Worm (Caenorhabditis elegans) whole organism, mixed stage, embryonic: ENCODE measurements around the gene zyg-11.

Experiments
- M03D4.4 ChIP-seq: sonication (generic microtip); optimal IDR thresholded peaks from 2 replicates; lab custom pipeline; 2017; ENCODE audit warnings: mild to moderate bottlenecking, missing genetic modification characterization, missing compliant biosample characterization
- bed-3 ChIP-seq: fragments of 200-800 bp; sonication (Bioruptor generic); optimal IDR thresholded peaks from 3 replicates; lab custom pipeline; 2018; ENCODE audit warnings: mild to moderate bottlenecking, missing genetic modification characterization, moderate library complexity, missing compliant biosample characterization
- blmp-1 ChIP-seq: fragments of 150-350 bp; optimal IDR thresholded peaks from 2 replicates; lab custom pipeline; 2014; ENCODE audit warnings: missing biosample characterization, missing genetic modification characterization
- ceh-39 ChIP-seq: fragments of 150-350 bp; optimal IDR thresholded peaks from 2 replicates; lab custom pipeline; 2014; ENCODE audit warnings: missing biosample characterization, missing genetic modification characterization
- ceh-43 ChIP-seq: fragments of 200-800 bp; sonication (Bioruptor generic); optimal IDR thresholded peaks from 2 replicates; lab custom pipeline; 2018; ENCODE audit warnings: mild to moderate bottlenecking, missing genetic modification characterization, moderate library complexity, missing compliant biosample characterization
- ceh-83 ChIP-seq: fragments of 200-800 bp; sonication (Bioruptor generic); optimal IDR thresholded peaks from 2 replicates; lab custom pipeline; 2018; ENCODE audit warnings: mild to moderate bottlenecking, missing genetic modification characterization, missing compliant biosample characterization
- ces-1 ChIP-seq: fragments of 150-350 bp; optimal IDR thresholded peaks from 2 replicates; lab custom pipeline; 2014; ENCODE audit warnings: missing biosample characterization, missing genetic modification reagents, missing genetic modification characterization
- cnd-1 ChIP-seq: fragments of 200-800 bp; sonication (Bioruptor generic); optimal IDR thresholded peaks from 2 replicates; lab custom pipeline; 2018; ENCODE audit warnings: mild to moderate bottlenecking, missing genetic modification characterization, missing compliant biosample characterization
- drap-1 ChIP-seq: fragments of 200-800 bp; sonication (Bioruptor generic); optimal IDR thresholded peaks from 3 replicates; lab custom pipeline; 2018; ENCODE audit warnings: mild to moderate bottlenecking, missing genetic modification characterization, missing compliant biosample characterization
- elt-1 ChIP-seq: sonication (generic microtip); optimal IDR thresholded peaks from 2 replicates; lab custom pipeline; 2017; ENCODE audit warnings: missing genetic modification characterization, mild to moderate bottlenecking, missing compliant biosample characterization, antibody characterized with exemption, moderate library complexity, borderline replicate concordance; ENCODE audit not compliant: insufficient read depth
- elt-3 ChIP-seq: fragments of 150-350 bp; optimal IDR thresholded peaks from 2 replicates; lab custom pipeline; 2014; ENCODE audit warnings: missing biosample characterization, missing genetic modification characterization
- flh-1 ChIP-seq: fragments of 200-800 bp; sonication (Bioruptor generic); optimal IDR thresholded peaks from 2 replicates; lab custom pipeline; 2018; ENCODE audit warnings: mild to moderate bottlenecking, missing genetic modification characterization, moderate library complexity, missing compliant biosample characterization
- ham-2 ChIP-seq: fragments of 200-800 bp; sonication (Bioruptor generic); optimal IDR thresholded peaks from 2 replicates; lab custom pipeline; 2018; ENCODE audit warnings: mild to moderate bottlenecking, missing genetic modification characterization, missing compliant biosample characterization
- hlh-1 ChIP-seq: fragments of 150-350 bp; optimal IDR thresholded peaks from 2 replicates; lab custom pipeline; 2014; ENCODE audit warnings: missing biosample characterization, missing genetic modification reagents, missing genetic modification characterization
- lin-13 ChIP-seq: fragments of 150-350 bp; optimal IDR thresholded peaks from 2 replicates; lab custom pipeline; 2014; ENCODE audit warnings: missing biosample characterization, missing genetic modification characterization
- lin-32 ChIP-seq: fragments of 200-800 bp; sonication (Bioruptor generic); optimal IDR thresholded peaks from 2 replicates; lab custom pipeline; 2018; ENCODE audit warnings: mild to moderate bottlenecking, missing genetic modification characterization, missing compliant biosample characterization
- lsy-2 ChIP-seq: fragments of 150-350 bp; optimal IDR thresholded peaks from 2 replicates; lab custom pipeline; 2014; ENCODE audit warnings: missing biosample characterization, missing genetic modification characterization
- mab-5 ChIP-seq: fragments of 150-350 bp; optimal IDR thresholded peaks from 2 replicates; lab custom pipeline; 2014; ENCODE audit warnings: missing biosample characterization, missing genetic modification characterization
- mep-1 ChIP-seq: fragments of 150-350 bp; optimal IDR thresholded peaks from 2 replicates; lab custom pipeline; 2017; ENCODE audit warnings: missing biosample characterization, missing genetic modification reagents, missing genetic modification characterization, inconsistent platforms
- mls-2 ChIP-seq: sonication (generic microtip); optimal IDR thresholded peaks from 2 replicates; lab custom pipeline; 2016; ENCODE audit warnings: mild to moderate bottlenecking, missing genetic modification characterization, moderate library complexity, missing compliant biosample characterization
- nhr-12 ChIP-seq: fragments of 150-350 bp; optimal IDR thresholded peaks from 2 replicates; lab custom pipeline; 2014; ENCODE audit warnings: missing biosample characterization, missing genetic modification characterization
- nhr-2 ChIP-seq: fragments of 150-350 bp; optimal IDR thresholded peaks from 2 replicates; lab custom pipeline; 2014; ENCODE audit warnings: missing biosample characterization, missing genetic modification characterization
- nhr-237 ChIP-seq: fragments of 150-350 bp; optimal IDR thresholded peaks from 2 replicates; lab custom pipeline; 2014; ENCODE audit warnings: missing biosample characterization, missing genetic modification characterization
- nhr-28 ChIP-seq: fragments of 150-350 bp; optimal IDR thresholded peaks from 2 replicates; lab custom pipeline; 2014; ENCODE audit warnings: missing biosample characterization, missing genetic modification characterization
- nhr-76 ChIP-seq: sonication (generic microtip); optimal IDR thresholded peaks from 2 replicates; lab custom pipeline; 2017; ENCODE audit warnings: missing biosample characterization, missing genetic modification characterization
- pha-4 ChIP-seq: fragments of 150-350 bp; optimal IDR thresholded peaks from 2 replicates; lab custom pipeline; 2018; ENCODE audit warnings: missing biosample characterization, missing genetic modification reagents, missing genetic modification characterization
- sem-2 ChIP-seq: fragments of 200-800 bp; sonication (Bioruptor generic); optimal IDR thresholded peaks from 2 replicates; lab custom pipeline; 2018; ENCODE audit warnings: mild to moderate bottlenecking, missing genetic modification characterization, missing compliant biosample characterization
- snpc-4 ChIP-seq: fragments of 150-350 bp; optimal IDR thresholded peaks from 2 replicates; lab custom pipeline; 2014; ENCODE audit warnings: missing biosample characterization, missing genetic modification characterization
- sptf-1 ChIP-seq: sonication (generic microtip); optimal IDR thresholded peaks from 2 replicates; lab custom pipeline; 2017; ENCODE audit warnings: mild to moderate bottlenecking, missing genetic modification characterization, moderate library complexity, missing compliant biosample characterization
- tbx-8 ChIP-seq: fragments of 200-800 bp; sonication (Bioruptor generic); optimal IDR thresholded peaks from 2 replicates; lab custom pipeline; 2018; ENCODE audit warnings: mild to moderate bottlenecking, missing genetic modification characterization, moderate library complexity, missing compliant biosample characterization
- unc-120 ChIP-seq: sonication (generic microtip); optimal IDR thresholded peaks from 2 replicates; lab custom pipeline; 2017; ENCODE audit warnings: missing genetic modification characterization, missing compliant biosample characterization; ENCODE audit not compliant: poor library complexity, severe bottlenecking
- unc-39 ChIP-seq: fragments of 150-350 bp; optimal IDR thresholded peaks from 2 replicates; lab custom pipeline; 2014; ENCODE audit warnings: missing biosample characterization, missing genetic modification characterization
- unc-62 ChIP-seq: fragments of 150-350 bp; optimal IDR thresholded peaks from 2 replicates; lab custom pipeline; 2014; ENCODE audit warnings: missing biosample characterization, missing genetic modification reagents, missing genetic modification characterization
- zip-8 ChIP-seq: fragments of 150-350 bp; optimal IDR thresholded peaks from 2 replicates; lab custom pipeline; 2014; ENCODE audit warnings: missing biosample characterization, missing genetic modification characterization
- ztf-11 ChIP-seq: fragments of 150-350 bp; optimal IDR thresholded peaks from 2 replicates; lab custom pipeline; 2014; ENCODE audit warnings: missing biosample characterization, missing genetic modification characterization

The zyg-11 gene

ce11 chrII:8016761-8017160 lies 719 bp upstream of the zyg-11 start:
- no peak for TF ChIP-seq M03D4.4
- TF ChIP-seq zip-8, result peak; percentile 2

ce11 chrII:8020580-8021044 lies 3.1 kb downstream of the zyg-11 start:
- TF ChIP-seq nhr-76 (no peak), bed-3 (GFP tag; lab: Kevin White, UChicago) (no peak), ces-1 (GFP tag; lab: Kevin White, UChicago) (no peak), unc-120 (tag; lab: Kevin White, UChicago) (no peak), mls-2 (tag; lab: Kevin White, UChicago) (no peak), zip-8 (no peak), ceh-43 (no peak), hlh-1 (tag; lab: Kevin White, UChicago) (no peak)

- no peak for TF ChIP-seq blmp-1 (tag; lab: Kevin White, UChicago)
Observed at ce11 chrII:8022461-8022860, 5.0 kb downstream of the zyg-11 start, which contains the start of gene hda-2. Gene hda-2, minus strand, starts transcription at chrII:8022561.

- no peak for TF ChIP-seq M03D4.4
- no peak for TF ChIP-seq ceh-43
- TF ChIP-seq mab-5 (tag; lab: Kevin White, UChicago), result no peak
- TF ChIP-seq sem-2 (GFP tag; lab: Kevin White, UChicago), result no peak
- TF ChIP-seq flh-1, result no peak
- no peak for TF ChIP-seq elt-1
- TF ChIP-seq unc-39 (tag; lab: Kevin White, UChicago), result no peak
Observed at ce11 chrII:8027663-8028062, 10.2 kb downstream of the zyg-11 start, which contains the start of gene swsn-7. Gene swsn-7, minus strand, starts transcription at chrII:8027763.

ce11 chrII:8028246-8028694 lies 10.8 kb downstream of the zyg-11 start:
- peak; percentile 60 for TF ChIP-seq lin-32 (GFP tag; lab: Kevin White, UChicago)
- TF ChIP-seq nhr-2, result no peak
- TF ChIP-seq sptf-1 (tag; lab: Kevin White, UChicago), result peak; percentile 74
- no peak for TF ChIP-seq mab-5 (tag; lab: Kevin White, UChicago)
- TF ChIP-seq elt-1, result peak; percentile 33
- no peak for TF ChIP-seq elt-3 (tag; lab: Kevin White, UChicago)
- no peak for TF ChIP-seq ceh-83 (GFP tag; lab: Kevin White, UChicago)
- TF ChIP-seq nhr-76, result no peak
- TF ChIP-seq hlh-1 (tag; lab: Kevin White, UChicago), result peak; percentile 75
- TF ChIP-seq mls-2 (tag; lab: Kevin White, UChicago), result peak; percentile 75
- TF ChIP-seq ham-2 (GFP tag; lab: Kevin White, UChicago), result peak; percentile 91
- TF ChIP-seq unc-62, result peak; percentile 79
- TF ChIP-seq unc-39 (tag; lab: Kevin White, UChicago), result no peak
- peak; percentile 30 for TF ChIP-seq flh-1
- peak; percentile 61 for TF ChIP-seq cnd-1 (tag; lab: Kevin White, UChicago)
- TF ChIP-seq nhr-28 (tag; lab: Kevin White, UChicago), result no peak
- no peak for TF ChIP-seq nhr-12 (tag; lab: Kevin White, UChicago)
- TF ChIP-seq pha-4 (tag; lab: Kevin White, UChicago), result peak; percentile 85
- no peak for TF ChIP-seq bed-3 (GFP tag; lab: Kevin White, UChicago)
- TF ChIP-seq nhr-237, result no peak
- TF ChIP-seq ceh-43, result no peak
- TF ChIP-seq lsy-2 (tag; lab: Kevin White, UChicago), result peak; percentile 50
- peak; percentile 57 for TF ChIP-seq tbx-8 (GFP tag; lab: Kevin White, UChicago)
- TF ChIP-seq zip-8, result no peak
- TF ChIP-seq ztf-11 (tag; lab: Kevin White, UChicago), result peak; percentile 28
- TF ChIP-seq unc-120 (tag; lab: Kevin White, UChicago), result peak; percentile 80
- peak; percentile 70 for TF ChIP-seq M03D4.4
- no peak for TF ChIP-seq snpc-4 (tag; lab: Kevin White, UChicago)
- TF ChIP-seq ceh-39 (tag; lab: Kevin White, UChicago), result no peak
- peak; percentile 25 for TF ChIP-seq mep-1
- peak; percentile 31 for TF ChIP-seq ces-1 (GFP tag; lab: Kevin White, UChicago)
- no peak for TF ChIP-seq blmp-1 (tag; lab: Kevin White, UChicago)
- TF ChIP-seq lin-13 (tag; lab: Kevin White, UChicago), result peak; percentile 84
- no peak for TF ChIP-seq sem-2 (GFP tag; lab: Kevin White, UChicago)
- TF ChIP-seq drap-1 (GFP tag; lab: Kevin White, UChicago), result peak; percentile 82
